In the genomic region with DNA sequence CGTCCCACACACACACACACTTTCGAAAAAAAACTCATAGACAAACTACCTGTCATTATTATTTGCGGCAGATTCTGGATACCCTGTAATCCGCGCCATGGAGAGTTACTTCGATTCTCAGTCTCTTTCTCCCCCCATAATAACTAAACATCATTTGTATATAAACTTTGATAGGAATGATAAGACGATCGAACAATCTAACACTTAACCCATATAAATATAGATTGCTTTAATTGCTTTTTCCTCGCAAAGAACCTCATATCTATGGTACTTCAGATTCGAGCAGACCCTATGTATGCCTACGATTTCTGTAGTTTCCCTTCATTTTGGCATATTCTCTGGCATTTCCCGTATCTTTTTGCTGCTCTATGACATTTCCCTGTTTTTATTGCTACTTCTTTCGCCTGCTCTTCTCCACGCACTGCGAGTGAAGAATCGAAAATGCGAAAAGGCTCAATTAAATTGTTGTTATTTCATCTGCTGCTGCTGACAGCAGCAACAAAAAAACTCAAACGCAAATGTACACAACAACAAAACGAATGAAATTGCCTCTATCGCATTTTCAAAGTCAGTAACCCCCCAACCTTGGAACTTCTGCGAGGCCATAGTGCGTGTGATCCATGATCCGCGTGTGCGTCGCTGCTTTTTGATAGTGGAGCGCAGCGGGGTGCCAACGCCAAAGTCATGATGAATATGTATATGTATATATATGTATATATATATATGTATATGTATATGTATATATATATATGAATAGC, we compare ENCODE assay signal across 3 fruit fly cellular contexts.
TF ChIP-seq lines count a peak whose summit lies in the region.

No protein-coding gene starts in this region.

- no peak for TF ChIP-seq CTCF in whole organism, embryonic (GFP tag; optimal IDR thresholded peaks at IDR 0.05; lab: Kevin White, UChicago)

TF ChIP-seq in whole organism, embryonic, 481 proteins besides CTCF, POLR2A, EP300 and RAD21 (continues in another document):
- TF ChIP-seq CG10366 (GFP tag; IDR thresholded peaks at IDR 0.05; lab: Robert Waterston, UW), result peak; percentile 49
- no peak for TF ChIP-seq CG1529 (GFP tag; optimal IDR thresholded peaks at IDR 0.05; lab: Kevin White, UChicago)
- TF ChIP-seq CG10209 (GFP tag; optimal IDR thresholded peaks at IDR 0.05; lab: Kevin White, UChicago), result peak; percentile 63
- TF ChIP-seq CG34422 (GFP tag; IDR thresholded peaks at IDR 0.05; lab: Robert Waterston, UW), result peak; percentile 54; the same call in 1 of the 3 replicates
- peak; percentile 43 for TF ChIP-seq CG9437 (GFP tag; optimal IDR thresholded peaks at IDR 0.05; lab: Kevin White, UChicago)
- TF ChIP-seq CG16779 (GFP tag; IDR thresholded peaks at IDR 0.05; lab: Robert Waterston, UW), result peak; percentile 62
- no peak for TF ChIP-seq Max (GFP tag; optimal IDR thresholded peaks at IDR 0.05; lab: Kevin White, UChicago)
- TF ChIP-seq CG11696 (GFP tag; IDR thresholded peaks at IDR 0.05; lab: Robert Waterston, UW), result 0 out of 2 replicates have a peak, but pooled peaks have one; percentile 28
- TF ChIP-seq Dp (GFP tag; optimal IDR thresholded peaks at IDR 0.05; lab: Kevin White, UChicago), result no peak
- peak; percentile 30 for TF ChIP-seq CG6654 (GFP tag; optimal IDR thresholded peaks at IDR 0.05; lab: Kevin White, UChicago)
- TF ChIP-seq CG9727 (GFP tag; optimal IDR thresholded peaks at IDR 0.05; lab: Kevin White, UChicago), result peak; percentile 70
- TF ChIP-seq trem (tag; optimal IDR thresholded peaks at IDR 0.05; lab: Kevin White, UChicago), result no peak
- no peak for TF ChIP-seq CG15601 (tag; optimal IDR thresholded peaks at IDR 0.05; lab: Kevin White, UChicago)
- 0 out of 2 replicates have a peak, but pooled peaks have one; percentile 5 for TF ChIP-seq CG17328 (GFP tag; IDR thresholded peaks at IDR 0.05; lab: Robert Waterston, UW)
- no peak for TF ChIP-seq Dip2 (GFP tag; IDR thresholded peaks at IDR 0.05; lab: Robert Waterston, UW)
- no peak for TF ChIP-seq stwl (tag; optimal IDR thresholded peaks at IDR 0.05; lab: Kevin White, UChicago)
- peak; percentile 75 for TF ChIP-seq CG15514 (GFP tag; optimal IDR thresholded peaks at IDR 0.05; lab: Kevin White, UChicago)
- no peak for TF ChIP-seq kah (GFP tag; optimal IDR thresholded peaks at IDR 0.05; lab: Kevin White, UChicago)
- TF ChIP-seq gfzf (GFP tag; optimal IDR thresholded peaks at IDR 0.05; lab: Kevin White, UChicago), result no peak
- no peak for TF ChIP-seq hkb (optimal IDR thresholded peaks at IDR 0.05; lab: Kevin White, UChicago)
- 0 out of 2 replicates have a peak, but pooled peaks have one; percentile 26 for TF ChIP-seq hkb (GFP tag; IDR thresholded peaks at IDR 0.05; lab: Robert Waterston, UW)
- no peak for TF ChIP-seq pita (GFP tag; optimal IDR thresholded peaks at IDR 0.05; lab: Kevin White, UChicago)
- TF ChIP-seq CG10267 (tag; optimal IDR thresholded peaks at IDR 0.05; lab: Kevin White, UChicago), result peak; percentile 25
- TF ChIP-seq CG1602 (GFP tag; optimal IDR thresholded peaks at IDR 0.05; lab: Kevin White, UChicago), result peak; percentile 42
- no peak for TF ChIP-seq CkIIα-i1 (GFP tag; IDR thresholded peaks at IDR 0.05; lab: Robert Waterston, UW)
- TF ChIP-seq sug (tag; optimal IDR thresholded peaks at IDR 0.05; lab: Kevin White, UChicago), result peak; percentile 76

TF ChIP-seq in whole organism, prepupa, 60 proteins besides CTCF, POLR2A, EP300 and RAD21:
- no peak for TF ChIP-seq Eip78C (GFP tag; lab: Kevin White, UChicago)
- no peak for TF ChIP-seq dac (GFP tag; optimal IDR thresholded peaks at IDR 0.05; lab: Kevin White, UChicago)
- TF ChIP-seq eg (GFP tag; IDR thresholded peaks at IDR 0.05; lab: Robert Waterston, UW), result no peak
- TF ChIP-seq fd59A (GFP tag; optimal IDR thresholded peaks at IDR 0.05; lab: Kevin White, UChicago), result no peak
- no peak for TF ChIP-seq CG8632 (GFP tag; optimal IDR thresholded peaks at IDR 0.05; lab: Kevin White, UChicago)
- TF ChIP-seq fkh (GFP tag; optimal IDR thresholded peaks at IDR 0.05; lab: Kevin White, UChicago), result peak; percentile 39

TF ChIP-seq in whole organism, wandering third instar larva, 38 proteins besides CTCF, POLR2A, EP300 and RAD21:
- no peak for TF ChIP-seq CG32264 (GFP tag; optimal IDR thresholded peaks at IDR 0.05; lab: Kevin White, UChicago)
- peak; percentile 73 for TF ChIP-seq sv (GFP tag; optimal IDR thresholded peaks at IDR 0.05; lab: Kevin White, UChicago)
